Fruit fly (Drosophila melanogaster) whole organism: ENCODE data around the gene cmb.

Source experiments
- CG8478 ChIP-seq: fragments of >200 bp; optimal IDR thresholded peaks from 2 replicates; lab custom pipeline; 2018; ENCODE audit warnings: inconsistent platforms
- Dll ChIP-seq: fragments of >200 bp; optimal IDR thresholded peaks from 2 replicates; lab custom pipeline; 2017
- EcR ChIP-seq, 2 experiments: fragments of >200 bp; optimal IDR thresholded peaks; 2 replicates each; lab custom pipeline; 2017; ENCODE audit warnings: missing biosample characterization in 2 of 2, missing genetic modification characterization in 2 of 2, missing genetic modification reagents in 2 of 2
- pan ChIP-seq: fragments of >200 bp; optimal IDR thresholded peaks from 2 replicates; lab custom pipeline; 2017
- psq ChIP-seq: fragments of >200 bp; optimal IDR thresholded peaks from 2 replicates; lab custom pipeline; 2017
- usp ChIP-seq: fragments of >200 bp; optimal IDR thresholded peaks from 2 replicates; lab custom pipeline; 2017; ENCODE audit warnings: missing biosample characterization, missing genetic modification characterization, mixed read lengths

DNA sequence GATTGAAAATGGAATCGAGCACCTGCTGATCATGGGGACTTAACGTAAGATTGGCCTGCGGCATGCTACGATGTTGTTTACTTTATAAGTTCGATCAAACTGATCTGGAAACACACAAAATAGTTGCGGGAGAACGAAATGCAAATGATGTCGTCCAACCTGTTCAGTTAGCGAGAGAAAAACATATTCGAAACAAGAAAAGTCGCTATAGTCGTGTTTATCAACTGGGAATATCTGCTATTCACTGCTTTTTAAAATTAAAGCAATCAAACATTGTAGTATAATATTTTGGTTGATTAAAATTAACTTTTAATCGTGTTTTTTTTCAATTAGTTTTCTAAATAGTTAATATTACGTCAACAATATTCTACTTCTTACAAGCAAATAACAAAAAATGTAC, 15.8 kb upstream of the cmb start, which contains the start of gene CG14105:
- TF ChIP-seq CG8478 (lab: Kevin White, UChicago) (no peak), pan (lab: Kevin White, UChicago) (no peak), EcR (GFP tag; optimal IDR thresholded peaks at IDR 0.05; lab: Kevin White, UChicago) (no peak), psq (no peak), usp (GFP tag; lab: Kevin White, UChicago) (no peak), Dll (lab: Kevin White, UChicago) (no peak)
